Worm (Caenorhabditis elegans): ENCODE results near the gene F48G7.10.

DNA sequence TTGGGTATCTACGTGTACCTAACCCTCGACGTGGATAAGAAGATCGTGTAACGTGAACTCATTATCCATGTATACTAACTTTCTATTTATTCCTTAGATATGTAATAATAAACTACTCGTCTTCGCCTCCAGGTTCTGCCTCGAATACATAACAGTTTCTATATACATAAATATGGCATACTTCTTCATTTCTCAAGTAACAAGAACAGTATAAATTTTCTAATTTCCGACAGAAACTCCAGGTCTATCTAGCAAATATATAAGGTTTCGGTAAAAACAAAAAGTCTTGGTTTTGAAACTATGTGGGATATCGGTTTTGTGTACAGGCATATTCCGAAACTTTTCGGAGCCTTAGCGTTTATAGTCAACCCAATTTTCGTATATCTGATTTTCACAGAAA lies 3.6 kb upstream of the F48G7.10 start, which contains the start of gene srj-37:
- TF ChIP-seq zip-4 (GFP tag; optimal IDR thresholded peaks at IDR 0.05) = no peak
- TF ChIP-seq ama-1 (optimal IDR thresholded peaks at IDR 0.05) = no peak
- TF ChIP-seq nhr-77 (tag; optimal IDR thresholded peaks at IDR 0.05) = no peak
- no peak for TF ChIP-seq lin-39 (tag; optimal IDR thresholded peaks at IDR 0.05)
- TF ChIP-seq nhr-84 (tag; optimal IDR thresholded peaks at IDR 0.05) = no peak
